Fruit fly (Drosophila melanogaster) whole organism, adult: ENCODE measurements around the gene Cbp20.

ENCODE experiments used
- CG1620 ChIP-seq: fragments of 200-800 bp; sonication (Bioruptor generic); optimal IDR thresholded peaks from 2 replicates; lab custom pipeline; 2016; ENCODE audit warnings: missing biosample characterization, missing genetic modification characterization
- ovo ChIP-seq: fragments of 200-800 bp; sonication (Bioruptor generic); optimal IDR thresholded peaks from 2 replicates; lab custom pipeline; 2016; ENCODE audit warnings: missing biosample characterization, missing genetic modification characterization

- TF ChIP-seq ovo (GFP tag; lab: Kevin White, UChicago) (peak; percentile 47), CG1620 (GFP tag; lab: Kevin White, UChicago) (no peak)
Measured at dm6 chr3R:18168929-18169350, 4.5 kb downstream of the Cbp20 start.
